Worm (Caenorhabditis elegans) whole organism, young adult: Measurements from ENCODE around the gene med-1.
A peak's percentile ranks its signal among the peaks of the same experiment; 100 is the strongest.

Source experiments
- B0019.2 ChIP-seq: fragments of 200-800 bp; sonication (Bioruptor generic); conservative IDR thresholded peaks from 2 replicates; pipeline ENCODE4 v1.3.6; 2022; ENCODE audit warnings: missing genetic modification reagents, missing genetic modification characterization, missing compliant biosample characterization
- B0035.1 ChIP-seq: sonication (generic microtip); optimal IDR thresholded peaks from 2 replicates; lab custom pipeline; 2016; ENCODE audit warnings: missing genetic modification characterization, mild to moderate bottlenecking, missing compliant biosample characterization, missing genotype, missing genetic modification reagents
- B0261.1 ChIP-seq: sonication (generic microtip); optimal IDR thresholded peaks from 2 replicates; lab custom pipeline; 2016; ENCODE audit warnings: mild to moderate bottlenecking, missing genetic modification characterization, moderate library complexity, missing compliant biosample characterization
- C17E4.6 ChIP-seq: fragments of 200-800 bp; sonication (Bioruptor generic); IDR thresholded peaks from 2 replicates; pipeline ENCODE4 v1.3.6; 2022; ENCODE audit warnings: missing genetic modification reagents, missing genetic modification characterization, missing compliant biosample characterization
- D2030.7 ChIP-seq: fragments of 200-800 bp; sonication (Bioruptor generic); IDR thresholded peaks from 2 replicates; pipeline ENCODE4 v1.3.6; 2022; ENCODE audit warnings: missing genetic modification reagents, missing genetic modification characterization, missing compliant biosample characterization
- F10E7.11 ChIP-seq: sonication (generic microtip); optimal IDR thresholded peaks from 2 replicates; lab custom pipeline; 2017; ENCODE audit warnings: mild to moderate bottlenecking, missing genetic modification characterization, moderate library complexity, missing compliant biosample characterization
- F49E8.2 ChIP-seq: sonication (generic microtip); optimal IDR thresholded peaks from 3 replicates; lab custom pipeline; 2017; ENCODE audit warnings: missing genetic modification characterization, mild to moderate bottlenecking, missing compliant biosample characterization, antibody characterized with exemption, moderate library complexity; ENCODE audit not compliant: insufficient read depth
- F52B5.7 ChIP-seq: sonication (generic microtip); optimal IDR thresholded peaks from 2 replicates; lab custom pipeline; 2016; ENCODE audit warnings: mild to moderate bottlenecking, missing genetic modification characterization, missing compliant biosample characterization
- K11D2.4 ChIP-seq: fragments of 200-800 bp; sonication (Bioruptor generic); IDR thresholded peaks from 2 replicates; pipeline ENCODE4 v1.3.6; 2022; ENCODE audit warnings: missing genetic modification reagents, missing genetic modification characterization, missing compliant biosample characterization
- Y79H2A.3 ChIP-seq: fragments of 200-800 bp; sonication (Bioruptor generic); conservative IDR thresholded peaks from 2 replicates; pipeline ENCODE4 v1.3.6; 2022; ENCODE audit warnings: missing genetic modification reagents, missing genetic modification characterization, missing compliant biosample characterization
- akir-1 ChIP-seq: fragments of 200-800 bp; sonication (Bioruptor generic); optimal IDR thresholded peaks from 2 replicates; lab custom pipeline; 2018; ENCODE audit warnings: mild to moderate bottlenecking, missing genetic modification characterization, moderate library complexity, missing compliant biosample characterization
- ama-1 ChIP-seq, 3 experiments: fragments of 150-350 bp in 1 of 3; sonication (generic microtip) in 2 of 3; optimal IDR thresholded peaks; 2 replicates each; lab custom pipeline; 2014 to 2018; ENCODE audit warnings: missing biosample characterization in 2 of 3, missing genetic modification characterization in 2 of 3, missing genetic modification reagents in 2 of 3
- aptf-2 ChIP-seq: fragments of 200-800 bp; sonication (Bioruptor generic); conservative IDR thresholded peaks from 2 replicates; pipeline ENCODE4 v1.3.6; 2022; ENCODE audit warnings: missing genetic modification reagents, missing genetic modification characterization, missing compliant biosample characterization
- aptf-3 ChIP-seq: fragments of 200-800 bp; sonication (Bioruptor generic); IDR thresholded peaks from 2 replicates; pipeline ENCODE4 v1.3.6; 2022; ENCODE audit warnings: missing genetic modification characterization, missing compliant biosample characterization
- atf-7 ChIP-seq: sonication (generic microtip); optimal IDR thresholded peaks from 2 replicates; lab custom pipeline; 2017; ENCODE audit warnings: mild to moderate bottlenecking, missing genetic modification characterization, missing compliant biosample characterization
- bed-2 ChIP-seq: fragments of 200-800 bp; sonication (Bioruptor generic); IDR thresholded peaks from 2 replicates; pipeline ENCODE4 v1.3.6; 2022; ENCODE audit warnings: missing genetic modification reagents, missing genetic modification characterization, missing compliant biosample characterization
- cebp-1 ChIP-seq, 2 experiments: fragments of 200-800 bp in 1 of 2; sonication (Bioruptor generic) in 1 of 2; sonication (generic microtip) in 1 of 2; IDR thresholded peaks in 1 of 2; optimal IDR thresholded peaks in 1 of 2; 2 replicates each; pipeline versions ENCODE4 v1.3.6 to Lab custom; 2017 to 2022; ENCODE audit warnings: missing compliant biosample characterization in 2 of 2, missing genetic modification characterization in 2 of 2, mild to moderate bottlenecking in 1 of 2, missing genetic modification reagents in 1 of 2, moderate library complexity in 1 of 2
- ceh-100 ChIP-seq: fragments of 200-800 bp; sonication (Bioruptor generic); IDR thresholded peaks from 2 replicates; pipeline ENCODE4 v1.3.6; 2022; ENCODE audit warnings: missing genetic modification reagents, missing genetic modification characterization, missing compliant biosample characterization
- dox-1 ChIP-seq: fragments of 200-800 bp; sonication (Bioruptor generic); IDR thresholded peaks from 2 replicates; pipeline ENCODE4 v1.3.6; 2022; ENCODE audit warnings: missing genetic modification reagents, missing genetic modification characterization, missing compliant biosample characterization
- dpff-1 ChIP-seq: sonication (generic microtip); optimal IDR thresholded peaks from 2 replicates; lab custom pipeline; 2017; ENCODE audit warnings: mild to moderate bottlenecking, missing genetic modification characterization, missing compliant biosample characterization
- dpl-1 ChIP-seq: fragments of 150-350 bp; optimal IDR thresholded peaks from 2 replicates; lab custom pipeline; 2014; ENCODE audit warnings: missing biosample characterization, missing genetic modification reagents, missing genetic modification characterization
- egl-18 ChIP-seq: fragments of 200-800 bp; sonication (Bioruptor generic); IDR thresholded peaks from 2 replicates; pipeline ENCODE4 v1.3.6; 2022; ENCODE audit warnings: missing genetic modification reagents, missing genetic modification characterization, missing compliant biosample characterization
- ekl-4 ChIP-seq: fragments of 200-800 bp; sonication (Bioruptor generic); IDR thresholded peaks from 2 replicates; pipeline ENCODE4 v1.3.6; 2022; ENCODE audit warnings: missing genetic modification reagents, missing genetic modification characterization, missing compliant biosample characterization
- hlh-12 ChIP-seq: sonication (generic microtip); optimal IDR thresholded peaks from 2 replicates; lab custom pipeline; 2016; ENCODE audit warnings: missing genetic modification characterization, missing compliant biosample characterization
- hmg-1.2 ChIP-seq: fragments of 200-800 bp; sonication (Bioruptor generic); IDR thresholded peaks from 2 replicates; pipeline ENCODE4 v1.3.6; 2022; ENCODE audit warnings: missing genetic modification reagents, missing genetic modification characterization, missing compliant biosample characterization
- let-607 ChIP-seq, 2 experiments: fragments of 200-800 bp in 1 of 2; sonication (Bioruptor generic) in 1 of 2; sonication (generic microtip) in 1 of 2; optimal IDR thresholded peaks; 2 replicates each; lab custom pipeline; 2016 to 2018; ENCODE audit warnings: mild to moderate bottlenecking in 2 of 2, missing compliant biosample characterization in 2 of 2, missing genetic modification characterization in 2 of 2, moderate library complexity in 2 of 2, missing genotype in 1 of 2
- lin-40 ChIP-seq: sonication (generic microtip); optimal IDR thresholded peaks from 2 replicates; lab custom pipeline; 2016; ENCODE audit warnings: missing genetic modification characterization, mild to moderate bottlenecking, missing compliant biosample characterization, missing genotype, missing genetic modification reagents
- madf-8 ChIP-seq: fragments of 200-800 bp; sonication (Bioruptor generic); conservative IDR thresholded peaks from 2 replicates; pipeline ENCODE4 v1.3.6; 2022; ENCODE audit warnings: missing genetic modification reagents, missing genetic modification characterization, missing compliant biosample characterization
- mel-28 ChIP-seq: sonication (generic microtip); optimal IDR thresholded peaks from 2 replicates; lab custom pipeline; 2016; ENCODE audit warnings: borderline replicate concordance, mild to moderate bottlenecking, missing genetic modification characterization, missing compliant biosample characterization
- mes-4 ChIP-seq: sonication (generic microtip); optimal IDR thresholded peaks from 2 replicates; lab custom pipeline; 2016; ENCODE audit warnings: missing genotype, missing genetic modification characterization, missing compliant biosample characterization
- mxl-1 ChIP-seq: sonication (generic microtip); optimal IDR thresholded peaks from 2 replicates; lab custom pipeline; 2016; ENCODE audit warnings: missing genetic modification characterization, missing compliant biosample characterization
- nhr-27 ChIP-seq: fragments of 200-800 bp; sonication (Bioruptor generic); optimal IDR thresholded peaks from 2 replicates; lab custom pipeline; 2018; ENCODE audit warnings: mild to moderate bottlenecking, missing genetic modification characterization, moderate library complexity, missing compliant biosample characterization
- nhr-80 ChIP-seq: sonication (generic microtip); optimal IDR thresholded peaks from 2 replicates; lab custom pipeline; 2016; ENCODE audit warnings: missing genetic modification characterization, missing compliant biosample characterization
- nhr-90 ChIP-seq: sonication (generic microtip); optimal IDR thresholded peaks from 2 replicates; lab custom pipeline; 2016; ENCODE audit warnings: missing genotype, mild to moderate bottlenecking, missing genetic modification characterization, missing compliant biosample characterization
- pha-4 ChIP-seq: fragments of 150-350 bp; sonication (generic microtip); optimal IDR thresholded peaks from 2 replicates; lab custom pipeline; 2014; ENCODE audit warnings: missing biosample characterization, missing genetic modification reagents, missing genetic modification characterization
- sdz-38 ChIP-seq: sonication (generic microtip); optimal IDR thresholded peaks from 2 replicates; lab custom pipeline; 2016; ENCODE audit warnings: missing genotype, missing genetic modification characterization, missing compliant biosample characterization
- snpc-1.1 ChIP-seq: sonication (generic microtip); optimal IDR thresholded peaks from 2 replicates; lab custom pipeline; 2017; ENCODE audit warnings: missing genetic modification characterization, mild to moderate bottlenecking, missing compliant biosample characterization, antibody characterized with exemption, moderate library complexity, missing genotype, missing genetic modification reagents; ENCODE audit not compliant: insufficient read depth
- snpc-3.4 ChIP-seq: sonication (generic microtip); optimal IDR thresholded peaks from 2 replicates; lab custom pipeline; 2017; ENCODE audit warnings: missing genetic modification characterization, mild to moderate bottlenecking, missing compliant biosample characterization, antibody characterized with exemption, moderate library complexity, missing genotype, missing genetic modification reagents
- somi-1 ChIP-seq: fragments of 200-800 bp; sonication (Bioruptor generic); optimal IDR thresholded peaks from 2 replicates; lab custom pipeline; 2018; ENCODE audit warnings: mild to moderate bottlenecking, missing genetic modification characterization, missing compliant biosample characterization
- sptf-2 ChIP-seq: fragments of 200-800 bp; sonication (Bioruptor generic); optimal IDR thresholded peaks from 2 replicates; lab custom pipeline; 2018; ENCODE audit warnings: mild to moderate bottlenecking, missing genetic modification characterization, missing compliant biosample characterization
- tlf-1 ChIP-seq: fragments of 200-800 bp; sonication (Bioruptor generic); optimal IDR thresholded peaks from 2 replicates; lab custom pipeline; 2018; ENCODE audit warnings: mild to moderate bottlenecking, missing genetic modification characterization, missing compliant biosample characterization
- unc-130 ChIP-seq: sonication (generic microtip); optimal IDR thresholded peaks from 2 replicates; lab custom pipeline; 2016; ENCODE audit warnings: missing genetic modification reagents, missing genetic modification characterization, missing compliant biosample characterization
- xnd-1 ChIP-seq: sonication (generic microtip); optimal IDR thresholded peaks from 2 replicates; lab custom pipeline; 2016; ENCODE audit warnings: missing genotype, missing genetic modification reagents, missing genetic modification characterization, missing compliant biosample characterization
- ztf-22 ChIP-seq: fragments of 200-800 bp; sonication (Bioruptor generic); optimal IDR thresholded peaks from 2 replicates; lab custom pipeline; 2018; ENCODE audit warnings: mild to moderate bottlenecking, missing genetic modification characterization, moderate library complexity, missing compliant biosample characterization
- ztf-25 ChIP-seq: fragments of 200-800 bp; sonication (Bioruptor generic); IDR thresholded peaks from 2 replicates; pipeline ENCODE4 v1.3.6; 2022; ENCODE audit warnings: missing genetic modification reagents, missing genetic modification characterization, missing compliant biosample characterization

med-1 gene

DNA sequence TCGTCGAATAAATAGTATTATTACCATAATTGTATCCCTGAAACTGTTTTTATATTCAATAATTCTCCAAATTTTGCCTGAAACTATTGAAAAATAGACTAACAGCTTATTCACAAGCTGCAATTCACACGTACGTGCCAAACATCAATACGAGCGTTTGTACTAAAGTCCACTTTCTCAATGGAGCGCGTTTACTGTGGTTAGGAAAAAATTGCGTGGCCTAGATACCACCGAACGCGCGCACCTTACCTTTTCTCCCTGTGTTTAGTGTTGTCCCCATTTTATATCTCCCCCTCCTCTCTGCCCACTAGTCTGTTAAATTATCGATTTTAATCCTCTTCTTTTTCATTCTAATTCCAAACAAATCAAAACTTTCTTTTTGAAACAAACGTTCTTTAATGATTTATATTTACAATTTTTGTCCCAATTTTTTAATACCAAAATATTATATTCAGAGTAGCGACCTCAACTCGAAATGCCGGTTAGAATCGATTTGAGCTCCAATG, 23.9 kb downstream of the med-1 start, which contains the start of the genes T18D3.9 and T18D3.1 (continued):
- TF ChIP-seq tlf-1, result no peak
- 0 out of 2 replicates have a peak, but pooled peaks have one; percentile 14 for TF ChIP-seq dox-1 (GFP tag; lab: Robert Waterston, UW)
- TF ChIP-seq mes-4 (tag; lab: Kevin White, UChicago), result no peak
- TF ChIP-seq F49E8.2, result no peak
- no peak for TF ChIP-seq dpff-1 (tag; lab: Kevin White, UChicago)
- peak; percentile 17 for TF ChIP-seq lin-40 (tag; lab: Kevin White, UChicago)
- TF ChIP-seq hmg-1.2 (GFP tag; lab: Robert Waterston, UW), result peak; percentile 31; the same call in 1 of the 2 replicates
- no peak for TF ChIP-seq K11D2.4
- TF ChIP-seq ztf-22 (GFP tag; lab: Kevin White, UChicago), result no peak
- no peak for TF ChIP-seq xnd-1 (tag; lab: Kevin White, UChicago)
- no peak for TF ChIP-seq nhr-90 (tag; lab: Kevin White, UChicago)
- TF ChIP-seq snpc-3.4, result no peak
- no peak for TF ChIP-seq ztf-25 (GFP tag; lab: Robert Waterston, UW)
- TF ChIP-seq cebp-1 (GFP tag; IDR thresholded peaks at IDR 0.05; lab: Robert Waterston, UW), result no peak
- TF ChIP-seq cebp-1 (tag; optimal IDR thresholded peaks at IDR 0.05; lab: Kevin White, UChicago), result peak; percentile 28
- TF ChIP-seq, all 124 proteins: peak for 9

DNA sequence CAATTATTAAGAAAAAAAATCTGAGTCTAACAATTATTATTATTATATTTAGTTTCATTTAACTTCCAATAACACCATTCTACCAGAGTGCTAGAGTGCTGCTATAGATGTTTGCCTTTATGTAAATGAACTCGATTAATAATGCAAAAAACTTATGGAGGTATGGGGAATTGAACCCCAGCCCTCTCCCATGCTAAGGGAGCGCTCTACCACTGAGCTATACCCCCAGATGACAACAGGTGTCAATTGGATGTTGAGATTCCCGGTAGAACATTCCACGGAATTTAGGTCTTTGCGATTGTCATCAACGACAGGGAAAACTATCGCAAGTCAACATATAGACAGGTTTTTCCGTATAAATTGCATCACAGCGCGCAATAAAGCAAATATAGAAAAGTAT, 27.6 kb downstream of the med-1 start:
- 0 out of 2 replicates have a peak, but pooled peaks have one; percentile 37 for TF ChIP-seq Y79H2A.3
- TF ChIP-seq ceh-100 (GFP tag; lab: Robert Waterston, UW), result peak; percentile 30; the same call in 1 of the 2 replicates
- peak; percentile 36 for TF ChIP-seq snpc-1.1 (tag; lab: Kevin White, UChicago)
- no peak for TF ChIP-seq pha-4 (tag; lab: Kevin White, UChicago)
- peak; percentile 60 for TF ChIP-seq mxl-1 (tag; lab: Kevin White, UChicago)
- TF ChIP-seq hlh-12 (tag; lab: Kevin White, UChicago), result peak; percentile 74
- no peak for TF ChIP-seq sdz-38 (tag; lab: Kevin White, UChicago)
- TF ChIP-seq nhr-27 (tag; lab: Kevin White, UChicago), result peak; percentile 74
- TF ChIP-seq mel-28, result no peak
- peak; percentile 52 for TF ChIP-seq atf-7 (tag; lab: Kevin White, UChicago)
- no peak for TF ChIP-seq ama-1 (optimal IDR thresholded peaks at IDR 0.05; lab: Kevin White, UChicago)
- peak in 1 of 2 experiments; percentile 29 for TF ChIP-seq ama-1 (GFP tag; optimal IDR thresholded peaks at IDR 0.05; lab: Kevin White, UChicago)
- TF ChIP-seq C17E4.6 (GFP tag; lab: Robert Waterston, UW), result peak; percentile 40; the same call in 1 of the 2 replicates
- peak; percentile 75; the same call in 1 of the 2 replicates for TF ChIP-seq ekl-4 (GFP tag; lab: Robert Waterston, UW)
- peak; percentile 30 for TF ChIP-seq nhr-80 (tag; lab: Kevin White, UChicago)
- peak; percentile 92 for TF ChIP-seq B0261.1 (tag; lab: Kevin White, UChicago)
- TF ChIP-seq aptf-2, result no peak
- TF ChIP-seq bed-2 (GFP tag; lab: Robert Waterston, UW), result no peak
- TF ChIP-seq aptf-3 (GFP tag; lab: Robert Waterston, UW), result peak; percentile 81; the same call in 1 of the 2 replicates
- TF ChIP-seq dpl-1 (GFP tag; lab: Kevin White, UChicago), result peak; percentile 5
- TF ChIP-seq D2030.7 (GFP tag; lab: Robert Waterston, UW), result peak; percentile 59
- TF ChIP-seq akir-1, result no peak
- peak; percentile 37 for TF ChIP-seq unc-130 (GFP tag; lab: Kevin White, UChicago)
- peak; percentile 8 for TF ChIP-seq somi-1
- TF ChIP-seq F10E7.11 (tag; lab: Kevin White, UChicago), result no peak
- TF ChIP-seq nhr-90 (tag; lab: Kevin White, UChicago), result peak; percentile 85
- 0 out of 2 replicates have a peak, but pooled peaks have one; percentile 3 for TF ChIP-seq B0019.2 (GFP tag; lab: Robert Waterston, UW)
- peak; percentile 70 for TF ChIP-seq B0035.1 (tag; lab: Kevin White, UChicago)
- TF ChIP-seq F52B5.7 (tag; lab: Kevin White, UChicago), result peak; percentile 69
- 0 out of 2 replicates have a peak, but pooled peaks have one; percentile 58 for TF ChIP-seq egl-18
- TF ChIP-seq sptf-2 (GFP tag; lab: Kevin White, UChicago), result peak; percentile 59
- TF ChIP-seq madf-8, result no peak
- TF ChIP-seq let-607 (tag; optimal IDR thresholded peaks at IDR 0.05; lab: Kevin White, UChicago), result peak in 1 of 2 experiments; percentile 39
- 0 out of 2 replicates have a peak, but pooled peaks have one; percentile 37 for TF ChIP-seq K11D2.4
